Comparison of ENCODE assay signal across 4 worm cellular contexts in genomic region chrII:6250782-6251461, ce11.
TF ChIP-seq lines count a peak whose summit lies in the region.

Gene phb-2 (plus strand): TSS chrII:6251411.

TF ChIP-seq in whole organism, L2 larva, 48 proteins besides CTCF, POLR2A, EP300 and RAD21 (continues in another document):
- TF ChIP-seq ztf-11 (tag; optimal IDR thresholded peaks at IDR 0.05; lab: Kevin White, UChicago) (no peak), peb-1 (tag; optimal IDR thresholded peaks at IDR 0.05; lab: Kevin White, UChicago) (no peak), elt-1 (tag; optimal IDR thresholded peaks at IDR 0.05; lab: Kevin White, UChicago) (no peak), skn-1 (tag; optimal IDR thresholded peaks at IDR 0.05; lab: Kevin White, UChicago) (no peak), nhr-12 (tag; optimal IDR thresholded peaks at IDR 0.05; lab: Kevin White, UChicago) (no peak), ceh-82 (tag; optimal IDR thresholded peaks at IDR 0.05; lab: Kevin White, UChicago) (peak; percentile 11), lsy-2 (tag; optimal IDR thresholded peaks at IDR 0.05; lab: Kevin White, UChicago) (peak; percentile 66 to 90), sma-9 (GFP tag; optimal IDR thresholded peaks at IDR 0.05; lab: Kevin White, UChicago) (peak; percentile 70), sma-9 (tag; optimal IDR thresholded peaks at IDR 0.05; lab: Kevin White, UChicago) (no peak), nhr-23 (tag; optimal IDR thresholded peaks at IDR 0.05; lab: Kevin White, UChicago) (no peak), crh-2 (tag; optimal IDR thresholded peaks at IDR 0.05; lab: Kevin White, UChicago) (peak; percentile 89), nhr-77 (tag; optimal IDR thresholded peaks at IDR 0.05; lab: Kevin White, UChicago) (no peak), Y55F3AM.14 (GFP tag; optimal IDR thresholded peaks at IDR 0.05; lab: Kevin White, UChicago) (no peak), mab-5 (tag; optimal IDR thresholded peaks at IDR 0.05; lab: Kevin White, UChicago) (peak; percentile 43), nhr-129 (tag; optimal IDR thresholded peaks at IDR 0.05; lab: Kevin White, UChicago) (peak; percentile 92), lin-13 (GFP tag; optimal IDR thresholded peaks at IDR 0.05; lab: Kevin White, UChicago) (peak; percentile 65), nhr-6 (tag; optimal IDR thresholded peaks at IDR 0.05; lab: Kevin White, UChicago) (peak; percentile 43), aly-2 (tag; optimal IDR thresholded peaks at IDR 0.05; lab: Kevin White, UChicago) (no peak), sem-4 (tag; optimal IDR thresholded peaks at IDR 0.05; lab: Kevin White, UChicago) (no peak), fos-1 (tag; optimal IDR thresholded peaks at IDR 0.05; lab: Kevin White, UChicago) (peak; percentile 62), ama-1 (optimal IDR thresholded peaks at IDR 0.05; lab: Kevin White, UChicago) (peak; percentile 23), lin-11 (tag; optimal IDR thresholded peaks at IDR 0.05; lab: Kevin White, UChicago) (peak; percentile 74), nhr-11 (tag; optimal IDR thresholded peaks at IDR 0.05; lab: Kevin White, UChicago) (no peak), zag-1 (tag; optimal IDR thresholded peaks at IDR 0.05; lab: Kevin White, UChicago) (no peak)

TF ChIP-seq in whole organism, L4 larva, 104 proteins besides CTCF, POLR2A, EP300 and RAD21 (continues in another document):
- TF ChIP-seq daf-19 (GFP tag; conservative IDR thresholded peaks at IDR 0.05; lab: Robert Waterston, UW), result 0 out of 2 replicates have a peak, but pooled peaks have one; percentile 18
- 0 out of 2 replicates have a peak, but pooled peaks have one; percentile 34 for TF ChIP-seq php-3 (GFP tag; IDR thresholded peaks at IDR 0.05; lab: Robert Waterston, UW)
- TF ChIP-seq vab-7 (GFP tag; IDR thresholded peaks at IDR 0.05; lab: Robert Waterston, UW), result 0 out of 2 replicates have a peak, but pooled peaks have one; percentile 33
- TF ChIP-seq F26F4.8 (GFP tag; conservative IDR thresholded peaks at IDR 0.05; lab: Robert Waterston, UW), result no peak
- TF ChIP-seq Y105C5A.15 (GFP tag; IDR thresholded peaks at IDR 0.05; lab: Robert Waterston, UW), result no peak
- TF ChIP-seq T20F7.1 (GFP tag; optimal IDR thresholded peaks at IDR 0.05; lab: Kevin White, UChicago), result peak; percentile 67
- no peak for TF ChIP-seq mdt-29 (GFP tag; IDR thresholded peaks at IDR 0.05; lab: Robert Waterston, UW)
- no peak for TF ChIP-seq lim-7 (GFP tag; IDR thresholded peaks at IDR 0.05; lab: Robert Waterston, UW)
- peak; percentile 53 for TF ChIP-seq hlh-11 (tag; optimal IDR thresholded peaks at IDR 0.05; lab: Kevin White, UChicago)
- TF ChIP-seq nhr-76 (tag; optimal IDR thresholded peaks at IDR 0.05; lab: Kevin White, UChicago), result no peak
- TF ChIP-seq zfp-3 (GFP tag; conservative IDR thresholded peaks at IDR 0.05; lab: Robert Waterston, UW), result no peak
- no peak for TF ChIP-seq ceh-44 (GFP tag; IDR thresholded peaks at IDR 0.05; lab: Robert Waterston, UW)
- TF ChIP-seq nhr-237 (tag; optimal IDR thresholded peaks at IDR 0.05; lab: Kevin White, UChicago), result no peak
- TF ChIP-seq ZK546.5 (tag; optimal IDR thresholded peaks at IDR 0.05; lab: Kevin White, UChicago), result no peak
- peak; percentile 23 for TF ChIP-seq nhr-102 (tag; optimal IDR thresholded peaks at IDR 0.05; lab: Kevin White, UChicago)
- TF ChIP-seq pha-4 (GFP tag; IDR thresholded peaks at IDR 0.05; lab: Robert Waterston, UW), result peak; percentile 48; the same call in 1 of the 2 replicates
- TF ChIP-seq pha-4 (tag; optimal IDR thresholded peaks at IDR 0.05; lab: Kevin White, UChicago), result peak; percentile 80
- no peak for TF ChIP-seq madf-5 (GFP tag; IDR thresholded peaks at IDR 0.05; lab: Robert Waterston, UW)
- TF ChIP-seq nhr-25 (tag; optimal IDR thresholded peaks at IDR 0.05; lab: Kevin White, UChicago; ENCODE audit: borderline replicate concordance, insufficient read depth), result peak; percentile 54
- no peak for TF ChIP-seq dmd-9 (GFP tag; IDR thresholded peaks at IDR 0.05; lab: Robert Waterston, UW)
- TF ChIP-seq spr-3 (GFP tag; optimal IDR thresholded peaks at IDR 0.05; lab: Kevin White, UChicago), result no peak
- peak; percentile 40 for TF ChIP-seq duxl-1 (tag; optimal IDR thresholded peaks at IDR 0.05; lab: Kevin White, UChicago; ENCODE audit: poor library complexity)
- TF ChIP-seq nhr-42 (GFP tag; IDR thresholded peaks at IDR 0.05; lab: Robert Waterston, UW), result no peak

TF ChIP-seq in whole organism, late embryonic, 69 proteins besides CTCF, POLR2A, EP300 and RAD21 (continues in another document):
- peak; percentile 38 for TF ChIP-seq ceh-31 (tag; optimal IDR thresholded peaks at IDR 0.05; lab: Kevin White, UChicago)
- peak; percentile 80 for TF ChIP-seq nfya-1 (tag; optimal IDR thresholded peaks at IDR 0.05; lab: Kevin White, UChicago)
- TF ChIP-seq pros-1 (tag; optimal IDR thresholded peaks at IDR 0.05; lab: Kevin White, UChicago), result peak; percentile 33
- no peak for TF ChIP-seq nhr-232 (tag; optimal IDR thresholded peaks at IDR 0.05; lab: Kevin White, UChicago)
- TF ChIP-seq dve-1 (tag; optimal IDR thresholded peaks at IDR 0.05; lab: Kevin White, UChicago), result peak; percentile 68
- TF ChIP-seq tbx-2 (tag; optimal IDR thresholded peaks at IDR 0.05; lab: Kevin White, UChicago), result peak; percentile 31
- TF ChIP-seq ceh-2 (tag; optimal IDR thresholded peaks at IDR 0.05; lab: Kevin White, UChicago), result no peak
- peak; percentile 63 for TF ChIP-seq elt-2 (tag; optimal IDR thresholded peaks at IDR 0.05; lab: Kevin White, UChicago)
- peak; percentile 71 for TF ChIP-seq ama-1 (optimal IDR thresholded peaks at IDR 0.05; lab: Kevin White, UChicago)
- TF ChIP-seq sox-2 (GFP tag; IDR thresholded peaks at IDR 0.05; lab: Robert Waterston, UW), result no peak
- TF ChIP-seq ets-4 (tag; optimal IDR thresholded peaks at IDR 0.05; lab: Kevin White, UChicago), result peak; percentile 30
- no peak for TF ChIP-seq ceh-24 (tag; optimal IDR thresholded peaks at IDR 0.05; lab: Kevin White, UChicago)
- TF ChIP-seq ceh-34 (tag; optimal IDR thresholded peaks at IDR 0.05; lab: Kevin White, UChicago), result peak; percentile 36
- TF ChIP-seq K09A11.1 (tag; optimal IDR thresholded peaks at IDR 0.05; lab: Kevin White, UChicago; ENCODE audit: insufficient read depth), result peak; percentile 9
- no peak for TF ChIP-seq ceh-9 (tag; optimal IDR thresholded peaks at IDR 0.05; lab: Kevin White, UChicago)
- no peak for TF ChIP-seq ceh-19 (GFP tag; optimal IDR thresholded peaks at IDR 0.05; lab: Kevin White, UChicago)
- no peak for TF ChIP-seq odd-2 (tag; optimal IDR thresholded peaks at IDR 0.05; lab: Kevin White, UChicago)
- peak; percentile 9 for TF ChIP-seq rnt-1 (tag; optimal IDR thresholded peaks at IDR 0.05; lab: Kevin White, UChicago)
- no peak for TF ChIP-seq pag-3 (tag; optimal IDR thresholded peaks at IDR 0.05; lab: Kevin White, UChicago; ENCODE audit: borderline replicate concordance)
- TF ChIP-seq lin-11 (tag; optimal IDR thresholded peaks at IDR 0.05; lab: Kevin White, UChicago), result no peak
- TF ChIP-seq ref-2 (tag; optimal IDR thresholded peaks at IDR 0.05; lab: Kevin White, UChicago), result peak; percentile 23
- peak; percentile 14 for TF ChIP-seq unc-42 (tag; optimal IDR thresholded peaks at IDR 0.05; lab: Kevin White, UChicago)
- TF ChIP-seq unc-3 (GFP tag; conservative IDR thresholded peaks at IDR 0.05; lab: Robert Waterston, UW), result no peak
- TF ChIP-seq unc-3 (tag; optimal IDR thresholded peaks at IDR 0.05; lab: Kevin White, UChicago), result no peak
- peak; percentile 54 for TF ChIP-seq hlh-30 (tag; optimal IDR thresholded peaks at IDR 0.05; lab: Kevin White, UChicago; ENCODE audit: insufficient read depth)
- peak; percentile 48 for TF ChIP-seq ceh-18 (tag; optimal IDR thresholded peaks at IDR 0.05; lab: Kevin White, UChicago)

TF ChIP-seq in whole organism, mixed stage, embryonic, 35 proteins besides CTCF, POLR2A, EP300 and RAD21 (continues in another document):
- TF ChIP-seq tbx-8 (GFP tag; optimal IDR thresholded peaks at IDR 0.05; lab: Kevin White, UChicago) (no peak), lin-13 (tag; optimal IDR thresholded peaks at IDR 0.05; lab: Kevin White, UChicago) (no peak), nhr-12 (tag; optimal IDR thresholded peaks at IDR 0.05; lab: Kevin White, UChicago) (no peak), ceh-43 (GFP tag; optimal IDR thresholded peaks at IDR 0.05; lab: Kevin White, UChicago) (no peak), M03D4.4 (tag; optimal IDR thresholded peaks at IDR 0.05; lab: Kevin White, UChicago) (no peak), zip-8 (tag; optimal IDR thresholded peaks at IDR 0.05; lab: Kevin White, UChicago) (no peak), unc-120 (tag; optimal IDR thresholded peaks at IDR 0.05; lab: Kevin White, UChicago; ENCODE audit: poor library complexity, severe bottlenecking) (peak; percentile 60), sem-2 (GFP tag; optimal IDR thresholded peaks at IDR 0.05; lab: Kevin White, UChicago) (no peak), mep-1 (tag; optimal IDR thresholded peaks at IDR 0.05; lab: Kevin White, UChicago) (peak; percentile 81), nhr-76 (tag; optimal IDR thresholded peaks at IDR 0.05; lab: Kevin White, UChicago) (no peak), ceh-39 (tag; optimal IDR thresholded peaks at IDR 0.05; lab: Kevin White, UChicago) (peak; percentile 20), elt-1 (tag; optimal IDR thresholded peaks at IDR 0.05; lab: Kevin White, UChicago; ENCODE audit: borderline replicate concordance, insufficient read depth) (no peak), blmp-1 (tag; optimal IDR thresholded peaks at IDR 0.05; lab: Kevin White, UChicago) (no peak), bed-3 (GFP tag; optimal IDR thresholded peaks at IDR 0.05; lab: Kevin White, UChicago) (no peak), unc-62 (GFP tag; optimal IDR thresholded peaks at IDR 0.05; lab: Kevin White, UChicago) (peak; percentile 32), flh-1 (GFP tag; optimal IDR thresholded peaks at IDR 0.05; lab: Kevin White, UChicago) (no peak), hlh-1 (tag; optimal IDR thresholded peaks at IDR 0.05; lab: Kevin White, UChicago) (peak; percentile 56), snpc-4 (tag; optimal IDR thresholded peaks at IDR 0.05; lab: Kevin White, UChicago) (no peak), lin-32 (GFP tag; optimal IDR thresholded peaks at IDR 0.05; lab: Kevin White, UChicago) (no peak), ces-1 (GFP tag; optimal IDR thresholded peaks at IDR 0.05; lab: Kevin White, UChicago) (peak; percentile 24), cnd-1 (tag; optimal IDR thresholded peaks at IDR 0.05; lab: Kevin White, UChicago) (no peak), unc-39 (tag; optimal IDR thresholded peaks at IDR 0.05; lab: Kevin White, UChicago) (no peak), nhr-2 (tag; optimal IDR thresholded peaks at IDR 0.05; lab: Kevin White, UChicago) (peak; percentile 11), mls-2 (tag; optimal IDR thresholded peaks at IDR 0.05; lab: Kevin White, UChicago) (no peak), nhr-237 (tag; optimal IDR thresholded peaks at IDR 0.05; lab: Kevin White, UChicago) (peak; percentile 81), pha-4 (tag; optimal IDR thresholded peaks at IDR 0.05; lab: Kevin White, UChicago) (peak; percentile 92), elt-3 (tag; optimal IDR thresholded peaks at IDR 0.05; lab: Kevin White, UChicago) (no peak), drap-1 (GFP tag; optimal IDR thresholded peaks at IDR 0.05; lab: Kevin White, UChicago) (no peak), ham-2 (GFP tag; optimal IDR thresholded peaks at IDR 0.05; lab: Kevin White, UChicago) (no peak), sptf-1 (tag; optimal IDR thresholded peaks at IDR 0.05; lab: Kevin White, UChicago) (peak; percentile 37)
